Fruit fly (Drosophila melanogaster) whole organism, embryonic: ENCODE results near the gene Cyp313a4.

Experiments
- Bdp1 ChIP-seq: fragments of 200-800 bp; sonication (Bioruptor generic); optimal IDR thresholded peaks from 3 replicates; lab custom pipeline; 2016; ENCODE audit warnings: missing biosample characterization, missing genetic modification characterization
- CG11504 ChIP-seq: fragments of 200-800 bp; sonication (Bioruptor generic); optimal IDR thresholded peaks from 3 replicates; lab custom pipeline; 2019; ENCODE audit warnings: missing biosample characterization, mild to moderate bottlenecking, missing genetic modification characterization, moderate library complexity
- CG12391 ChIP-seq: fragments of 200-800 bp; sonication (Bioruptor generic); optimal IDR thresholded peaks from 3 replicates; lab custom pipeline; 2018; ENCODE audit warnings: missing biosample characterization, mild to moderate bottlenecking, missing genetic modification characterization, moderate library complexity
- CG13424 ChIP-seq: fragments of 200-800 bp; sonication (Bioruptor generic); optimal IDR thresholded peaks from 2 replicates; lab custom pipeline; 2019; ENCODE audit warnings: missing biosample characterization, mild to moderate bottlenecking, missing genetic modification characterization, moderate library complexity
- CG17328 ChIP-seq: fragments of 200-800 bp; sonication (Bioruptor generic); IDR thresholded peaks from 2 replicates; pipeline ENCODE4 v1.3.6; 2022; ENCODE audit warnings: missing biosample characterization, missing genetic modification characterization
- CG17359 ChIP-seq: fragments of 200-800 bp; sonication (Bioruptor generic); optimal IDR thresholded peaks from 3 replicates; lab custom pipeline; 2018; ENCODE audit warnings: missing biosample characterization, mild to moderate bottlenecking, missing genetic modification characterization, moderate library complexity
- CG17361 ChIP-seq: fragments of 200-800 bp; sonication (Bioruptor generic); IDR thresholded peaks from 3 replicates; pipeline ENCODE4 v1.3.6; 2022; ENCODE audit warnings: missing biosample characterization, missing genetic modification characterization
- CG1792 ChIP-seq: fragments of 200-800 bp; sonication (Bioruptor generic); optimal IDR thresholded peaks from 2 replicates; lab custom pipeline; 2016; ENCODE audit warnings: missing biosample characterization, missing genetic modification characterization
- CG18262 ChIP-seq: fragments of 200-800 bp; optimal IDR thresholded peaks from 3 replicates; lab custom pipeline; 2019; ENCODE audit warnings: missing biosample characterization, mild to moderate bottlenecking, missing genetic modification characterization, moderate library complexity
- CG2678 ChIP-seq: fragments of 200-800 bp; sonication (Bioruptor generic); optimal IDR thresholded peaks from 3 replicates; lab custom pipeline; 2019; ENCODE audit warnings: missing biosample characterization, mild to moderate bottlenecking, missing genetic modification characterization, moderate library complexity
- CG4360 ChIP-seq: fragments of 200-800 bp; sonication (Bioruptor generic); IDR thresholded peaks from 2 replicates; pipeline ENCODE4 v1.3.6; 2022; ENCODE audit warnings: missing biosample characterization, missing genetic modification characterization
- CG7839 ChIP-seq: fragments of 200-800 bp; sonication (Bioruptor generic); optimal IDR thresholded peaks from 3 replicates; lab custom pipeline; 2018; ENCODE audit warnings: missing biosample characterization, mild to moderate bottlenecking, missing genetic modification characterization, moderate library complexity
- CG7963 ChIP-seq: fragments of 200-800 bp; sonication (Bioruptor generic); IDR thresholded peaks from 3 replicates; pipeline ENCODE4 v1.3.6; 2022; ENCODE audit warnings: missing biosample characterization, missing genetic modification characterization; ENCODE audit not compliant: partially characterized antibody
- CG9727 ChIP-seq: fragments of 200-800 bp; sonication (Bioruptor generic); optimal IDR thresholded peaks from 3 replicates; lab custom pipeline; 2017; ENCODE audit warnings: missing biosample characterization, mild to moderate bottlenecking, missing genetic modification characterization
- CoRest ChIP-seq: fragments of 200-800 bp; sonication (Bioruptor generic); optimal IDR thresholded peaks from 3 replicates; lab custom pipeline; 2018; ENCODE audit warnings: missing biosample characterization, mild to moderate bottlenecking, missing genetic modification characterization, moderate library complexity
- D ChIP-seq, 2 experiments: fragments of 200-800 bp in 1 of 2; fragments of >200 bp in 1 of 2; sonication (Bioruptor generic) in 1 of 2; optimal IDR thresholded peaks; 2 replicates in 1 of 2; 3 replicates in 1 of 2; lab custom pipeline; 2017; ENCODE audit warnings: mild to moderate bottlenecking in 1 of 2, missing biosample characterization in 1 of 2, missing genetic modification characterization in 1 of 2, missing genetic modification reagents in 1 of 2
- Elba2 ChIP-seq: fragments of 200-800 bp; sonication (Bioruptor generic); optimal IDR thresholded peaks from 3 replicates; lab custom pipeline; 2016; ENCODE audit warnings: missing biosample characterization, missing genetic modification characterization
- Hr51 ChIP-seq, 2 experiments: fragments of 200-800 bp; sonication (Bioruptor generic); optimal IDR thresholded peaks; 2 replicates in 1 of 2; 3 replicates in 1 of 2; lab custom pipeline; 2016 to 2018; ENCODE audit warnings: missing biosample characterization in 2 of 2, missing genetic modification characterization in 2 of 2, mild to moderate bottlenecking in 1 of 2, moderate library complexity in 1 of 2
- Hr78 ChIP-seq, 2 experiments: fragments of 200-800 bp in 1 of 2; fragments of >200 bp in 1 of 2; sonication (Bioruptor generic) in 1 of 2; optimal IDR thresholded peaks; 2 replicates each; lab custom pipeline; 2017 to 2019; ENCODE audit warnings: missing biosample characterization in 2 of 2, missing genetic modification characterization in 2 of 2, mild to moderate bottlenecking in 1 of 2, moderate library complexity in 1 of 2
- Optix ChIP-seq: fragments of 200-800 bp; sonication (Bioruptor generic); IDR thresholded peaks from 3 replicates; pipeline ENCODE4 v1.3.6; 2022; ENCODE audit warnings: missing biosample characterization, missing genetic modification characterization
- Pdp1 ChIP-seq, 2 experiments: fragments of 200-800 bp; sonication (Bioruptor generic); optimal IDR thresholded peaks; 3 replicates each; lab custom pipeline; 2016; ENCODE audit warnings: missing biosample characterization in 2 of 2, missing genetic modification characterization in 2 of 2, mild to moderate bottlenecking in 1 of 2, moderate library complexity in 1 of 2
- Sox100B ChIP-seq: fragments of 200-800 bp; sonication (Bioruptor generic); optimal IDR thresholded peaks from 3 replicates; lab custom pipeline; 2018; ENCODE audit warnings: missing biosample characterization, mild to moderate bottlenecking, missing genetic modification characterization
- Sox102F ChIP-seq: fragments of 200-800 bp; sonication (Bioruptor generic); optimal IDR thresholded peaks from 2 replicates; lab custom pipeline; 2018; ENCODE audit warnings: missing biosample characterization, mild to moderate bottlenecking, missing genetic modification characterization, moderate library complexity
- Ssrp ChIP-seq: fragments of 200-800 bp; sonication (Bioruptor generic); optimal IDR thresholded peaks from 2 replicates; lab custom pipeline; 2018; ENCODE audit warnings: missing biosample characterization, mild to moderate bottlenecking, missing genetic modification characterization, moderate library complexity
- Xbp1 ChIP-seq: fragments of 200-800 bp; sonication (Bioruptor generic); optimal IDR thresholded peaks from 3 replicates; lab custom pipeline; 2016; ENCODE audit warnings: missing biosample characterization, mild to moderate bottlenecking, missing genetic modification characterization
- YL-1 ChIP-seq: fragments of 200-800 bp; sonication (Bioruptor generic); optimal IDR thresholded peaks from 3 replicates; lab custom pipeline; 2017; ENCODE audit warnings: missing biosample characterization, mild to moderate bottlenecking, missing genetic modification characterization
- cwo ChIP-seq: fragments of 200-800 bp; sonication (Bioruptor generic); optimal IDR thresholded peaks from 3 replicates; lab custom pipeline; 2017; ENCODE audit warnings: missing biosample characterization, missing genetic modification characterization, mild to moderate bottlenecking, moderate library complexity, missing genetic modification reagents
- dmrt99B ChIP-seq: fragments of 200-800 bp; sonication (Bioruptor generic); optimal IDR thresholded peaks from 2 replicates; lab custom pipeline; 2018; ENCODE audit warnings: missing biosample characterization, mild to moderate bottlenecking, missing genetic modification characterization, moderate library complexity
- gem ChIP-seq: fragments of 200-800 bp; sonication (Bioruptor generic); optimal IDR thresholded peaks from 2 replicates; lab custom pipeline; 2019; ENCODE audit warnings: missing biosample characterization, mild to moderate bottlenecking, missing genetic modification characterization, moderate library complexity
- grau ChIP-seq: fragments of 200-800 bp; optimal IDR thresholded peaks from 3 replicates; lab custom pipeline; 2019; ENCODE audit warnings: missing biosample characterization, mild to moderate bottlenecking, missing genetic modification characterization, moderate library complexity
- knrl ChIP-seq: fragments of 200-800 bp; sonication (Bioruptor generic); IDR thresholded peaks from 3 replicates; pipeline ENCODE4 v1.3.6; 2022; ENCODE audit warnings: missing biosample characterization, missing genetic modification characterization; ENCODE audit not compliant: partially characterized antibody
- nmo ChIP-seq: fragments of 200-800 bp; sonication (Bioruptor generic); optimal IDR thresholded peaks from 2 replicates; lab custom pipeline; 2018; ENCODE audit warnings: missing biosample characterization, mild to moderate bottlenecking, missing genetic modification characterization, moderate library complexity
- odd ChIP-seq: fragments of 200-800 bp; sonication (Bioruptor generic); optimal IDR thresholded peaks from 2 replicates; lab custom pipeline; 2017; ENCODE audit warnings: missing biosample characterization, mild to moderate bottlenecking, missing genetic modification characterization
- phol ChIP-seq: fragments of 200-800 bp; sonication (Bioruptor generic); optimal IDR thresholded peaks from 3 replicates; lab custom pipeline; 2018; ENCODE audit warnings: missing biosample characterization, mild to moderate bottlenecking, missing genetic modification characterization, moderate library complexity
- prd ChIP-seq, 3 experiments: fragments of >200 bp in 2 of 3; fragments of 200-800 bp in 1 of 3; sonication (Bioruptor generic) in 1 of 3; optimal IDR thresholded peaks in 2 of 3; IDR thresholded peaks in 1 of 3; 2 replicates in 2 of 3; 3 replicates in 1 of 3; pipeline versions ENCODE4 v1.3.6 to Lab custom; 2017 to 2022; ENCODE audit warnings: missing biosample characterization in 1 of 3, missing genetic modification characterization in 1 of 3
- run ChIP-seq: fragments of 200-800 bp; sonication (Bioruptor generic); optimal IDR thresholded peaks from 3 replicates; lab custom pipeline; 2018; ENCODE audit warnings: missing biosample characterization, mild to moderate bottlenecking, missing genetic modification characterization
- sens ChIP-seq: fragments of 200-800 bp; sonication (Bioruptor generic); peaks from one replicate; lab custom pipeline; 2016; ENCODE audit warnings: missing biosample characterization, missing genetic modification characterization
- tna ChIP-seq: fragments of 200-800 bp; sonication (Bioruptor generic); IDR thresholded peaks from 2 replicates; pipeline ENCODE4 v1.3.6; 2022; ENCODE audit warnings: missing biosample characterization, missing genetic modification characterization; ENCODE audit not compliant: partially characterized antibody
- unpg ChIP-seq: fragments of 200-800 bp; sonication (Bioruptor generic); optimal IDR thresholded peaks from 3 replicates; lab custom pipeline; 2018; ENCODE audit warnings: missing biosample characterization, mild to moderate bottlenecking, missing genetic modification characterization, moderate library complexity
- vvl ChIP-seq: fragments of 200-800 bp; sonication (Bioruptor generic); IDR thresholded peaks from 2 replicates; pipeline ENCODE4 v1.3.6; 2022; ENCODE audit warnings: missing biosample characterization, missing genetic modification characterization

The Cyp313a4 gene

DNA sequence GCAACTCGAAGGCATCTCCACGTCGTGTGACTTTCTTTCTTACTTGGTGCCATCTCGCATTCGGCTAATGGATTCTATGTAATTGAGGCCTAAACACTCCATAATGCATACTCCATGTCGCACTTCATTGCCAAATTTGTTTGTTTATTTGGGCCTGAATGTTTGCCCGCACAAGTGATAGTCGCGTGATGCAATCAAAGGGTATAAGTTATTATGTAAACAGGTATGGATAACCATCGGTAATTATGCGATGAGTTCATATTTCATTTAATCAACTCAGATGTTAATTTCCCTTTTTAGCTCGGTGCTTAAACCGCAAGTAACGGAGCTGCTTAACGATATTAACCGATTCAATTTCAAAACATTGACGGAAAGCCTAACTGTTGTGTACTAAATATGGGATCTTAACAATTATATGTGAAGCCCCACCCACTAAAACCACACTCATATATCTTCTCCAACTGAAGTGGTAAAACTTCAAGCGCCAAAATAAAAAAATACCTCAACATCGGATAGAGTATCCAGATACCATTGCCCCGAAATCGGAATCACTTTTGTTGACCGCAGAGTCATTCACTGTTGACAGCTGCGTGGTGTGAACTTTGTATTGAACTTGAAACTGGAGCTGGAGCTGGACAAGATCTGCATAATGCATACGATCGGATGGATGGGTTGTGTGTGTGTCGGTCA lies 36.4 kb downstream of the Cyp313a4 start (continued):
- peak; percentile 4 for TF ChIP-seq Ssrp
- TF ChIP-seq Hr51 (GFP tag; optimal IDR thresholded peaks at IDR 0.05; lab: Kevin White, UChicago), result peak in 1 of 2 experiments; percentile 34
- no peak for TF ChIP-seq knrl
- peak; percentile 33 for TF ChIP-seq CG17359 (tag; lab: Kevin White, UChicago)
- TF ChIP-seq prd (optimal IDR thresholded peaks at IDR 0.05; lab: Kevin White, UChicago), result no peak
- peak; percentile 6; the same call in 1 of the 3 replicates for TF ChIP-seq prd (GFP tag; IDR thresholded peaks at IDR 0.05; lab: Robert Waterston, UW)
- peak; percentile 79 for TF ChIP-seq sens (GFP tag; lab: Kevin White, UChicago)
- TF ChIP-seq YL-1, result no peak
- peak; percentile 18 for TF ChIP-seq CG18262 (tag; lab: Kevin White, UChicago)
- TF ChIP-seq nmo (GFP tag; lab: Kevin White, UChicago), result peak; percentile 30
- TF ChIP-seq vvl (GFP tag; lab: Robert Waterston, UW), result peak; percentile 82; the same call in 1 of the 2 replicates
- TF ChIP-seq Optix, result 0 out of 3 replicates have a peak, but pooled peaks have one; percentile 26
- peak in 1 of 2 experiments; percentile 80 for TF ChIP-seq Hr78 (GFP tag; optimal IDR thresholded peaks at IDR 0.05; lab: Kevin White, UChicago)
- 0 out of 3 replicates have a peak, but pooled peaks have one; percentile 16 for TF ChIP-seq CG17361 (GFP tag; lab: Robert Waterston, UW)
- no peak for TF ChIP-seq CG4360 (GFP tag; lab: Robert Waterston, UW)
- TF ChIP-seq CoRest (tag; lab: Kevin White, UChicago), result peak; percentile 18
- TF ChIP-seq CG7839 (tag; lab: Kevin White, UChicago), result peak; percentile 25
- peak; percentile 3 for TF ChIP-seq grau
- TF ChIP-seq Sox100B (GFP tag; lab: Kevin White, UChicago), result peak; percentile 15
- no peak for TF ChIP-seq CG9727 (GFP tag; lab: Kevin White, UChicago)
- TF ChIP-seq CG7963 (GFP tag; lab: Robert Waterston, UW), result no peak
- no peak for TF ChIP-seq odd (GFP tag; lab: Kevin White, UChicago)
- no peak for TF ChIP-seq CG1792 (GFP tag; lab: Kevin White, UChicago)
- TF ChIP-seq Elba2 (GFP tag; lab: Kevin White, UChicago), result no peak
- TF ChIP-seq CG17328 (GFP tag; lab: Robert Waterston, UW), result 0 out of 2 replicates have a peak, but pooled peaks have one; percentile 19
- TF ChIP-seq Xbp1 (GFP tag; lab: Kevin White, UChicago), result peak; percentile 20
- TF ChIP-seq gem, result peak; percentile 44
- TF ChIP-seq Sox102F, result peak; percentile 42
- TF ChIP-seq CG2678 (tag; lab: Kevin White, UChicago), result peak; percentile 29
- peak; percentile 5 for TF ChIP-seq CG12391 (tag; lab: Kevin White, UChicago)
- TF ChIP-seq run (tag; lab: Kevin White, UChicago), result peak; percentile 65
- no peak for TF ChIP-seq tna
- TF ChIP-seq CG13424 (tag; lab: Kevin White, UChicago), result peak; percentile 15
- TF ChIP-seq CG11504 (tag; lab: Kevin White, UChicago), result peak; percentile 46
- peak; percentile 18 for TF ChIP-seq unpg (GFP tag; lab: Kevin White, UChicago)
- TF ChIP-seq dmrt99B (tag; lab: Kevin White, UChicago), result peak; percentile 32
- peak in 1 of 2 experiments; percentile 70 for TF ChIP-seq Pdp1 (GFP tag; optimal IDR thresholded peaks at IDR 0.05; lab: Kevin White, UChicago)
- TF ChIP-seq cwo (GFP tag; lab: Kevin White, UChicago), result peak; percentile 6
- TF ChIP-seq phol (tag; lab: Kevin White, UChicago), result peak; percentile 6
- TF ChIP-seq D (optimal IDR thresholded peaks at IDR 0.05; lab: Kevin White, UChicago), result no peak
- peak; percentile 0 for TF ChIP-seq D (GFP tag; optimal IDR thresholded peaks at IDR 0.05; lab: Kevin White, UChicago)
- TF ChIP-seq Bdp1, result no peak
